Fruit fly (Drosophila melanogaster) Kc167 (cell line): ENCODE results near the gene CG7778.

ENCODE experiments used
- Myc ChIP-seq: fragments of >200 bp; optimal IDR thresholded peaks from 2 replicates; lab custom pipeline; 2017; ENCODE audit warnings: missing external identifiers
- Sin3A ChIP-seq: fragments of >200 bp; optimal IDR thresholded peaks from 2 replicates; lab custom pipeline; 2018; ENCODE audit warnings: missing external identifiers
- h ChIP-seq: fragments of >200 bp; optimal IDR thresholded peaks from 3 replicates; lab custom pipeline; 2018; ENCODE audit warnings: missing external identifiers
- psq ChIP-seq: fragments of >200 bp; optimal IDR thresholded peaks from 2 replicates; lab custom pipeline; 2017; ENCODE audit warnings: missing external identifiers
- ttk ChIP-seq: sonication (Bioruptor generic); optimal IDR thresholded peaks from 2 replicates; lab custom pipeline; 2017; ENCODE audit warnings: missing external identifiers

dm6 chr2L:8385849-8386248 is 39.4 kb downstream of the CG7778 start:
- no peak for TF ChIP-seq Myc
- no peak for TF ChIP-seq psq (lab: Kevin White, UChicago)
- TF ChIP-seq h (lab: Kevin White, UChicago): no peak
- TF ChIP-seq Sin3A: no peak
- TF ChIP-seq ttk (lab: Kevin White, UChicago): no peak
